Worm (Caenorhabditis elegans) whole organism, young adult: ENCODE data around the gene Y39B6A.13.

ENCODE experiments used
- F57C9.4 ChIP-seq: sonication (generic microtip); optimal IDR thresholded peaks from 2 replicates; lab custom pipeline; 2017; ENCODE audit warnings: mild to moderate bottlenecking, missing genetic modification characterization, missing compliant biosample characterization
- ama-1 ChIP-seq, 3 experiments: fragments of 150-350 bp in 1 of 3; sonication (generic microtip) in 2 of 3; optimal IDR thresholded peaks; 2 replicates each; lab custom pipeline; 2014 to 2018; ENCODE audit warnings: missing biosample characterization in 2 of 3, missing genetic modification characterization in 2 of 3, missing genetic modification reagents in 2 of 3
- ets-4 ChIP-seq: fragments of 200-800 bp; sonication (Bioruptor generic); optimal IDR thresholded peaks from 2 replicates; lab custom pipeline; 2018; ENCODE audit warnings: mild to moderate bottlenecking, missing genetic modification characterization, missing compliant biosample characterization
- lsl-1 ChIP-seq: fragments of 200-800 bp; sonication (Bioruptor generic); optimal IDR thresholded peaks from 2 replicates; lab custom pipeline; 2018; ENCODE audit warnings: mild to moderate bottlenecking, missing genetic modification characterization, moderate library complexity, missing compliant biosample characterization
- sptf-2 ChIP-seq: fragments of 200-800 bp; sonication (Bioruptor generic); optimal IDR thresholded peaks from 2 replicates; lab custom pipeline; 2018; ENCODE audit warnings: mild to moderate bottlenecking, missing genetic modification characterization, missing compliant biosample characterization

DNA sequence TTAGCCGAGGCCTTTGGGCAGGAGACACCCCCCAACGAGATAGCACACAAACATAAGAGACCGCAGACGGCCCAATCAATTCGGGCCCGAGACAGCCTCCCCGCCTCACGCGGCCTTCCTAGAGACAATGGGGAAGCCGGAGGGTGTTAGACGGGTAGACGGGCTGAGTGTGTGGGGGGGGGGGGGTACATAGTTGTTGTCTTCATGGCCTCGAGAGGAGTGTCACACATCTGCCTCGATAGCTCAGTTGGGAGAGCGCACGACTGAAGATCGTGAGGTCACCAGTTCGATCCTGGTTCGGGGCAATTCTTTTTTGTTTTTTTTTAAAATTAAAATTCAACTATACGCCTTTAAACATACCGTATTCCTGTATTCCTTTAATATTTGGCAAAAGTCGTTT, 6.6 kb upstream of the Y39B6A.13 start:
- TF ChIP-seq ama-1 (optimal IDR thresholded peaks at IDR 0.05; lab: Kevin White, UChicago) = no peak
- TF ChIP-seq ama-1 (GFP tag; optimal IDR thresholded peaks at IDR 0.05; lab: Kevin White, UChicago) = peak in 1 of 2 experiments; percentile 69
- TF ChIP-seq lsl-1 (GFP tag; lab: Kevin White, UChicago) = peak; percentile 58
- TF ChIP-seq F57C9.4 (tag; lab: Kevin White, UChicago) = no peak
- no peak for TF ChIP-seq ets-4 (GFP tag; lab: Kevin White, UChicago)
- TF ChIP-seq sptf-2 (GFP tag; lab: Kevin White, UChicago) = peak; percentile 66
